Worm (Caenorhabditis elegans) whole organism, L1 larva: ENCODE results near the gene nrde-4.

Experiments used
- C04F5.9 ChIP-seq: sonication (generic microtip); optimal IDR thresholded peaks from 2 replicates; lab custom pipeline; 2016; ENCODE audit warnings: missing genetic modification characterization, missing compliant biosample characterization
- Y116A8C.19 ChIP-seq: sonication (generic microtip); optimal IDR thresholded peaks from 2 replicates; lab custom pipeline; 2016; ENCODE audit warnings: missing compliant biosample characterization, missing genetic modification characterization, borderline replicate concordance
- alr-1 ChIP-seq: fragments of 200-800 bp; sonication (Bioruptor generic); optimal IDR thresholded peaks from 2 replicates; lab custom pipeline; 2018; ENCODE audit warnings: borderline replicate concordance, mild to moderate bottlenecking, missing genetic modification characterization, missing compliant biosample characterization
- ceh-63 ChIP-seq: fragments of 200-800 bp; sonication (Bioruptor generic); optimal IDR thresholded peaks from 2 replicates; lab custom pipeline; 2018; ENCODE audit warnings: mild to moderate bottlenecking, missing genetic modification characterization, missing compliant biosample characterization
- ceh-8 ChIP-seq: fragments of 200-800 bp; sonication (Bioruptor generic); optimal IDR thresholded peaks from 2 replicates; lab custom pipeline; 2018; ENCODE audit warnings: mild to moderate bottlenecking, missing genetic modification characterization, moderate library complexity, missing compliant biosample characterization
- ceh-82 ChIP-seq, 3 experiments: fragments of 150-350 bp in 1 of 3; sonication (generic microtip) in 2 of 3; optimal IDR thresholded peaks; 2 replicates each; lab custom pipeline; 2014 to 2017; ENCODE audit warnings: missing biosample characterization in 3 of 3, missing genetic modification characterization in 3 of 3
- ceh-90 ChIP-seq: sonication (generic microtip); optimal IDR thresholded peaks from 2 replicates; lab custom pipeline; 2016; ENCODE audit warnings: missing genetic modification characterization, missing compliant biosample characterization
- ces-1 ChIP-seq: fragments of 150-350 bp; optimal IDR thresholded peaks from 2 replicates; lab custom pipeline; 2014; ENCODE audit warnings: missing biosample characterization, missing genetic modification reagents, missing genetic modification characterization
- dsc-1 ChIP-seq: sonication (generic microtip); optimal IDR thresholded peaks from 2 replicates; lab custom pipeline; 2016; ENCODE audit warnings: mild to moderate bottlenecking, missing genetic modification characterization, missing compliant biosample characterization
- efl-1 ChIP-seq, 4 experiments: fragments of 150-350 bp; optimal IDR thresholded peaks in 3 of 4; peaks in 1 of 4; 1 replicate in 1 of 4; 2 replicates in 3 of 4; lab custom pipeline; 2014; ENCODE audit warnings: missing biosample characterization in 2 of 4, missing genetic modification characterization in 2 of 4, missing genetic modification reagents in 2 of 4
- efl-3 ChIP-seq: fragments of 200-800 bp; sonication (Bioruptor generic); optimal IDR thresholded peaks from 2 replicates; lab custom pipeline; 2018; ENCODE audit warnings: mild to moderate bottlenecking, missing genetic modification characterization, missing compliant biosample characterization
- egl-13 ChIP-seq: sonication (generic microtip); optimal IDR thresholded peaks from 2 replicates; lab custom pipeline; 2016; ENCODE audit warnings: missing genotype, missing genetic modification reagents, missing genetic modification characterization, missing compliant biosample characterization
- elt-3 ChIP-seq, 6 experiments: fragments of 150-350 bp in 1 of 6; sonication (generic microtip); optimal IDR thresholded peaks; 2 replicates each; lab custom pipeline; 2017 to 2018; ENCODE audit warnings: missing biosample characterization in 6 of 6, missing genetic modification characterization in 6 of 6, inconsistent platforms in 1 of 6
- fkh-10 ChIP-seq: sonication (generic microtip); optimal IDR thresholded peaks from 2 replicates; lab custom pipeline; 2017; ENCODE audit warnings: missing biosample characterization, missing genetic modification reagents, missing genetic modification characterization
- grh-1 ChIP-seq: fragments of 200-800 bp; sonication (Bioruptor generic); IDR thresholded peaks from 2 replicates; pipeline ENCODE4 v1.3.6; 2022; ENCODE audit warnings: missing genetic modification reagents, missing genetic modification characterization, missing compliant biosample characterization
- hlh-17 ChIP-seq: fragments of 200-800 bp; sonication (Bioruptor generic); optimal IDR thresholded peaks from 2 replicates; lab custom pipeline; 2018; ENCODE audit warnings: missing genetic modification characterization, mild to moderate bottlenecking, missing compliant biosample characterization, moderate library complexity, borderline replicate concordance
- hlh-4 ChIP-seq: sonication (generic microtip); optimal IDR thresholded peaks from 2 replicates; lab custom pipeline; 2016; ENCODE audit warnings: mild to moderate bottlenecking, missing genetic modification characterization, missing compliant biosample characterization
- isw-1 ChIP-seq: fragments of 200-800 bp; sonication (Bioruptor generic); IDR thresholded peaks from 2 replicates; pipeline ENCODE4 v1.3.6; 2022; ENCODE audit warnings: missing genetic modification characterization, missing compliant biosample characterization
- lin-13 ChIP-seq: fragments of 150-350 bp; optimal IDR thresholded peaks from 2 replicates; lab custom pipeline; 2014; ENCODE audit warnings: missing biosample characterization, missing genetic modification reagents, missing genetic modification characterization
- lin-14 ChIP-seq: fragments of 200-800 bp; sonication (Bioruptor generic); optimal IDR thresholded peaks from 2 replicates; lab custom pipeline; 2018; ENCODE audit warnings: mild to moderate bottlenecking, missing genetic modification characterization, moderate library complexity, missing compliant biosample characterization
- lin-35 ChIP-seq, 2 experiments: fragments of 150-350 bp; optimal IDR thresholded peaks; 2 replicates each; lab custom pipeline; 2014; ENCODE audit warnings: missing biosample characterization in 2 of 2, missing genetic modification characterization in 2 of 2, missing genetic modification reagents in 2 of 2
- lin-39 ChIP-seq: fragments of 150-350 bp; optimal IDR thresholded peaks from 2 replicates; lab custom pipeline; 2014; ENCODE audit warnings: missing biosample characterization, missing genetic modification reagents, missing genetic modification characterization
- lsy-2 ChIP-seq, 2 experiments: fragments of 150-350 bp; optimal IDR thresholded peaks; 2 replicates each; lab custom pipeline; 2014; ENCODE audit warnings: missing biosample characterization in 2 of 2, missing genetic modification characterization in 2 of 2
- mef-2 ChIP-seq: fragments of 150-350 bp; optimal IDR thresholded peaks from 2 replicates; lab custom pipeline; 2014; ENCODE audit warnings: missing biosample characterization, missing genetic modification characterization
- nhr-11 ChIP-seq: fragments of 150-350 bp; optimal IDR thresholded peaks from 2 replicates; lab custom pipeline; 2014; ENCODE audit warnings: missing biosample characterization, missing genetic modification characterization
- nhr-237 ChIP-seq: fragments of 150-350 bp; optimal IDR thresholded peaks from 2 replicates; lab custom pipeline; 2014; ENCODE audit warnings: missing biosample characterization, missing genetic modification characterization
- nhr-47 ChIP-seq: sonication (generic microtip); optimal IDR thresholded peaks from 2 replicates; lab custom pipeline; 2016; ENCODE audit warnings: mild to moderate bottlenecking, missing genetic modification characterization, moderate library complexity, missing compliant biosample characterization
- nhr-71 ChIP-seq: sonication (generic microtip); optimal IDR thresholded peaks from 2 replicates; lab custom pipeline; 2016; ENCODE audit warnings: mild to moderate bottlenecking, missing genetic modification characterization, moderate library complexity, missing compliant biosample characterization
- nhr-76 ChIP-seq: sonication (generic microtip); optimal IDR thresholded peaks from 2 replicates; lab custom pipeline; 2017; ENCODE audit warnings: missing biosample characterization, missing genetic modification characterization
- nhr-77 ChIP-seq: fragments of 150-350 bp; optimal IDR thresholded peaks from 2 replicates; lab custom pipeline; 2014; ENCODE audit warnings: missing biosample characterization, missing genetic modification characterization
- nhr-90 ChIP-seq: sonication (generic microtip); optimal IDR thresholded peaks from 2 replicates; lab custom pipeline; 2016; ENCODE audit warnings: mild to moderate bottlenecking, missing genetic modification characterization, missing compliant biosample characterization; ENCODE audit not compliant: poor library complexity
- pag-3 ChIP-seq: sonication (generic microtip); optimal IDR thresholded peaks from 2 replicates; lab custom pipeline; 2017; ENCODE audit warnings: missing genetic modification characterization, mild to moderate bottlenecking, missing compliant biosample characterization, antibody characterized with exemption, borderline replicate concordance; ENCODE audit not compliant: insufficient read depth
- pax-3 ChIP-seq: fragments of 200-800 bp; sonication (Bioruptor generic); optimal IDR thresholded peaks from 2 replicates; lab custom pipeline; 2018; ENCODE audit warnings: mild to moderate bottlenecking, missing genetic modification characterization, moderate library complexity, missing compliant biosample characterization
- pqm-1 ChIP-seq: sonication (generic microtip); optimal IDR thresholded peaks from 3 replicates; lab custom pipeline; 2017; ENCODE audit warnings: missing biosample characterization, missing genetic modification characterization
- skn-1 ChIP-seq: fragments of 150-350 bp; optimal IDR thresholded peaks from 2 replicates; lab custom pipeline; 2014; ENCODE audit warnings: missing biosample characterization, missing genetic modification characterization
- snpc-4 ChIP-seq: fragments of 150-350 bp; optimal IDR thresholded peaks from 2 replicates; lab custom pipeline; 2014; ENCODE audit warnings: missing biosample characterization, missing genetic modification characterization
- sox-4 ChIP-seq: sonication (generic microtip); optimal IDR thresholded peaks from 2 replicates; lab custom pipeline; 2016; ENCODE audit warnings: missing genetic modification characterization, missing compliant biosample characterization
- swsn-7 ChIP-seq: sonication (generic microtip); optimal IDR thresholded peaks from 2 replicates; lab custom pipeline; 2016; ENCODE audit warnings: missing genetic modification characterization, missing compliant biosample characterization
- tbx-2 ChIP-seq: sonication (generic microtip); optimal IDR thresholded peaks from 2 replicates; lab custom pipeline; 2016; ENCODE audit warnings: missing genetic modification characterization, missing compliant biosample characterization
- tlp-1 ChIP-seq: fragments of 150-350 bp; optimal IDR thresholded peaks from 2 replicates; lab custom pipeline; 2014; ENCODE audit warnings: missing biosample characterization, missing genetic modification characterization
- unc-130 ChIP-seq: fragments of 150-350 bp; optimal IDR thresholded peaks from 2 replicates; lab custom pipeline; 2017; ENCODE audit warnings: missing biosample characterization, missing genetic modification characterization, inconsistent platforms
- unc-30 ChIP-seq: sonication (generic microtip); optimal IDR thresholded peaks from 2 replicates; lab custom pipeline; 2017; ENCODE audit warnings: missing biosample characterization, missing genetic modification characterization
- unc-86 ChIP-seq: sonication (generic microtip); optimal IDR thresholded peaks from 2 replicates; lab custom pipeline; 2016; ENCODE audit warnings: missing genetic modification characterization, missing compliant biosample characterization
- unc-98 ChIP-seq: fragments of 200-800 bp; sonication (Bioruptor generic); IDR thresholded peaks from 2 replicates; pipeline ENCODE4 v1.3.6; 2022; ENCODE audit warnings: missing genetic modification characterization, missing compliant biosample characterization
- xbp-1 ChIP-seq: sonication (generic microtip); optimal IDR thresholded peaks from 2 replicates; lab custom pipeline; 2016; ENCODE audit warnings: missing genetic modification characterization, missing compliant biosample characterization
- zip-4 ChIP-seq: fragments of 200-800 bp; sonication (Bioruptor generic); optimal IDR thresholded peaks from 2 replicates; lab custom pipeline; 2018; ENCODE audit warnings: mild to moderate bottlenecking, missing genetic modification characterization, moderate library complexity, missing compliant biosample characterization
- ztf-4 ChIP-seq: fragments of 150-350 bp; optimal IDR thresholded peaks from 2 replicates; lab custom pipeline; 2014; ENCODE audit warnings: missing biosample characterization, missing genetic modification characterization

The nrde-4 gene

ce11 chrIV:7619261-7619660 lies 34.8 kb downstream of the nrde-4 start (continued):
- TF ChIP-seq pqm-1 (tag; lab: Kevin White, UChicago) (no peak), mef-2 (tag; lab: Kevin White, UChicago) (no peak), pax-3 (no peak), alr-1 (tag; lab: Kevin White, UChicago) (no peak), unc-98 (no peak), nhr-47 (tag; lab: Kevin White, UChicago) (peak; percentile 40), C04F5.9 (tag; lab: Kevin White, UChicago) (no peak), pag-3 (tag; lab: Kevin White, UChicago) (no peak), snpc-4 (tag; lab: Kevin White, UChicago) (no peak), hlh-4 (tag; lab: Kevin White, UChicago) (no peak), hlh-17 (GFP tag; lab: Kevin White, UChicago) (no peak), lin-14 (GFP tag; lab: Kevin White, UChicago) (peak; percentile 86), zip-4 (GFP tag; lab: Kevin White, UChicago) (no peak), nhr-237 (tag; lab: Kevin White, UChicago) (no peak), dsc-1 (tag; lab: Kevin White, UChicago) (no peak), lsy-2 (tag; optimal IDR thresholded peaks at IDR 0.05; lab: Kevin White, UChicago) (peak in 1 of 2 experiments; percentile 4), Y116A8C.19 (no peak), nhr-76 (tag; lab: Kevin White, UChicago) (no peak), lin-35 (GFP tag; optimal IDR thresholded peaks at IDR 0.05; lab: Kevin White, UChicago) (no peak), egl-13 (peak; percentile 31), nhr-77 (tag; lab: Kevin White, UChicago) (no peak), efl-1 (optimal IDR thresholded peaks at IDR 0.05; lab: Kevin White, UChicago) (no peak), efl-1 (GFP tag; optimal IDR thresholded peaks at IDR 0.05 in 1 of 2; lab: Kevin White, UChicago) (no peak), skn-1 (tag; lab: Kevin White, UChicago) (no peak), lin-13 (GFP tag; lab: Kevin White, UChicago) (no peak), ztf-4 (no peak), ceh-90 (no peak), nhr-11 (tag; lab: Kevin White, UChicago) (no peak), isw-1 (GFP tag; lab: Robert Waterston, UW) (peak; percentile 20; the same call in 1 of the 2 replicates), efl-3 (GFP tag; lab: Kevin White, UChicago) (no peak), lin-39 (no peak), ces-1 (GFP tag; lab: Kevin White, UChicago) (no peak), sox-4 (tag; lab: Kevin White, UChicago) (no peak), nhr-71 (tag; lab: Kevin White, UChicago) (peak; percentile 48), elt-3 (tag; optimal IDR thresholded peaks at IDR 0.05; lab: Kevin White, UChicago) (no peak), tlp-1 (tag; lab: Kevin White, UChicago) (no peak), ceh-63 (GFP tag; lab: Kevin White, UChicago) (no peak), grh-1 (GFP tag; lab: Robert Waterston, UW) (no peak), nhr-90 (no peak), unc-86 (tag; lab: Kevin White, UChicago) (peak; percentile 49), unc-30 (tag; lab: Kevin White, UChicago) (no peak)

DNA sequence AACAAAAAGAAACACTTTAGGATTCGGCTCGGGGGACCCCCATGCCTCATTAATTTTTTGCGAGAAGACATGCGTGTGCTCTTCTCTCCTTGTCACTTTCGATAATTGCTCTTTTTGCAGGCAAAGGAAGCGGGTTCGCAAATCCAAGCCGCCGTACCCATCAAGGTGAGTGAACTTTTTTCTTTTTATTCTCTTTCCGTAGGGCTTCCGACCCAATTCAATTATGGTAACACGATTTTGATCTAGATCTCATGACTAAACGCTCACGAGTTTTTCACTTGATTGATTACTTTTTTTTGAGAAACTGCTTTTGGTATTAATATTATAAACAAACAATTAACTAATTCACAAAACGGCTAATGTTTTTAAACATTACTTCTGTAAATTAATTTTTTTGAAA lies 41.5 kb downstream of the nrde-4 start:
- TF ChIP-seq ceh-82 (tag; optimal IDR thresholded peaks at IDR 0.05; lab: Kevin White, UChicago) (no peak), lin-14 (GFP tag; lab: Kevin White, UChicago) (peak; percentile 70), unc-130 (no peak), ceh-8 (GFP tag; lab: Kevin White, UChicago) (peak; percentile 53), nhr-71 (tag; lab: Kevin White, UChicago) (peak; percentile 54), nhr-47 (tag; lab: Kevin White, UChicago) (peak; percentile 54), tbx-2 (tag; lab: Kevin White, UChicago) (peak; percentile 47), unc-86 (tag; lab: Kevin White, UChicago) (peak; percentile 12), swsn-7 (tag; lab: Kevin White, UChicago) (peak; percentile 3), fkh-10 (GFP tag; lab: Kevin White, UChicago) (peak; percentile 17), xbp-1 (tag; lab: Kevin White, UChicago) (no peak), efl-1 (optimal IDR thresholded peaks at IDR 0.05; lab: Kevin White, UChicago) (no peak), efl-1 (GFP tag; optimal IDR thresholded peaks at IDR 0.05 in 1 of 2; lab: Kevin White, UChicago) (peak in 1 of 2 experiments; percentile 3)
